Worm (Caenorhabditis elegans): ENCODE measurements around the gene exos-7.

exos-7 gene

DNA sequence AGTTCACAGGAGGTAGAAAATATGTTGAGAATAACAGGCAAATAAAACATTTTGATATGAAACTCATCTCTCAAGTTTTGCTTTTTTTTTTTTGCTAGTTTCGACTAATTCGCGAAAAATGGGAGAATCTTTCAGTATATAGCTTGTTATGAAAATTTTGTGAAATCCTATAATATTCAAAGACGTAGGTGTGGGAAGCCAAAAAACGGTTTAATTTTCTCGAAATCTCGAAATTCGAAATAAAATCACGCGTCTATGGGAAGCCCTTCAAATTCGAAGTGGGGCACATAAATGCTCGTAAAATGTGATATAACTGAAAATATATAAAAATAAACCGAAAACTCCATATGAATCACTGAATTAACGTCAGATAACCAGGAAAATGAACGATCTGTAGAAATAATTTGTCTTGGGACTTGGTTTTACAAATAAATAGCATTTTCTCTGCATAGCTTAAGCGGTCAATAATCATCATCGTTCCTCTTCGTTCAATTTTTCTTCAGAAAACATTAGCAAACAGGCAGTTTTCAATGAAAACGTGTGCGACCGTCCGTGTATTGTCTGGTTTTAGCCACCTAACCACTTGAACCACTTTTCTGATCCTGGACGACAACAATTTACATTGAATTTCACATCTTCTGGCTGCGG is 13.6 kb upstream of the exos-7 start, which contains the start of the genes gcy-22 and grl-14:
gcy-22 (minus strand) TSS at position 101 of the 648 bp plus-strand sequence.
grl-14 (plus strand) TSS at position 598 of the 648 bp plus-strand sequence.
- TF ChIP-seq ama-1 (optimal IDR thresholded peaks at IDR 0.05) (no peak), ttx-3 (tag; optimal IDR thresholded peaks at IDR 0.05) (no peak), hlh-13 (GFP tag; optimal IDR thresholded peaks at IDR 0.05) (no peak), ets-4 (tag; optimal IDR thresholded peaks at IDR 0.05) (no peak), lin-11 (tag; optimal IDR thresholded peaks at IDR 0.05) (no peak), unc-86 (tag; optimal IDR thresholded peaks at IDR 0.05) (no peak), K09A11.1 (tag; optimal IDR thresholded peaks at IDR 0.05; ENCODE audit: insufficient read depth) (no peak), ceh-48 (tag; optimal IDR thresholded peaks at IDR 0.05) (no peak)

DNA sequence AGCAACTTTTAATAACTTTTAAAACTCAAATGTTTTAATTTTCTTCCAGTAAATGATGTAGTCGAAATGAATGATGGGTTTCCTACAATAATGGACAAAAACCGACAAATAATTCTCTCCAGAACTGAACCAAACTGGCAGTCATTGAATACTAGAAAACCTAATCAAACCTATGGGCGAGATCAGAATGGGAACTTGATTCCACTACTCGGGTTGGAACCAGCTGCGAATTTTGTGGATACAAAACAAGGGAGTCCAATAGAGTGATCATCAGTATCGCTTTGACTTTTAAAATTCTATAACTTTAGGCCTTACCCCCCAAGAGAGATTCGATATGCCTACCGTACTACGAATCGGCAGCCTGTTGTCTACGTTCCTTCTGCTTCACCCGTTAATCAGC is 12.0 kb upstream of the exos-7 start:
- TF ChIP-seq dve-1 (tag; optimal IDR thresholded peaks at IDR 0.05) (no peak), ceh-22 (tag; optimal IDR thresholded peaks at IDR 0.05) (no peak), hlh-6 (tag; optimal IDR thresholded peaks at IDR 0.05) (no peak), elt-4 (tag; optimal IDR thresholded peaks at IDR 0.05) (no peak), hlh-13 (GFP tag; optimal IDR thresholded peaks at IDR 0.05) (no peak), eyg-1 (tag; optimal IDR thresholded peaks at IDR 0.05) (no peak)

DNA sequence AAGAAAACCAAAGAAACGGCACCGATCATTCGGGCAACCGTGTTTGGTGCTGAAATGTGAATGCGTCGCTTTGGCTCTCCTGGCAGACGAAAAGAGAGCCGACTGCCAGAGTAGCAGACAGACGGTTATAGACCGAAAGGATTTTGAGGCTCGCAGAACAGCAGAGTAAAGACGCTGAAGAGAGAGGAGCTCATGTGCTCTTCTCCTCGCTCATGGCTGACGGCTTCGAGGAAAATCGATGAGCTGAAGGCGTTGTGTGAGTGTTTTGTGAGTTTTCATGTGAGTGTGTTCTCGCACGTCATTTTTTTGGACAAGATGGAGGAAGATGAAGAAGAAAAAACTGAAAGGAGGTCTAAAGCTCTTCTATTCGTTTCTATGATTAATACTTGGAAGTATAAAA is 9.8 kb upstream of the exos-7 start, which contains the start of gene sbt-1:
sbt-1 (minus strand) TSS at position 62 of the 400 bp plus-strand sequence.
- TF ChIP-seq ceh-18 (tag; optimal IDR thresholded peaks at IDR 0.05) (peak; percentile 7), unc-42 (tag; optimal IDR thresholded peaks at IDR 0.05) (peak; percentile 56), npax-4 (tag; optimal IDR thresholded peaks at IDR 0.05) (no peak), hlh-13 (GFP tag; optimal IDR thresholded peaks at IDR 0.05) (no peak), tbx-2 (tag; optimal IDR thresholded peaks at IDR 0.05) (peak; percentile 30), ceh-2 (tag; optimal IDR thresholded peaks at IDR 0.05) (no peak), nfya-1 (tag; optimal IDR thresholded peaks at IDR 0.05) (peak; percentile 68), hlh-30 (tag; optimal IDR thresholded peaks at IDR 0.05; ENCODE audit: insufficient read depth) (peak; percentile 63), unc-55 (GFP tag; optimal IDR thresholded peaks at IDR 0.05) (peak; percentile 68), ceh-48 (tag; optimal IDR thresholded peaks at IDR 0.05) (peak; percentile 96), syd-9 (tag; optimal IDR thresholded peaks at IDR 0.05) (no peak), ceh-31 (tag; optimal IDR thresholded peaks at IDR 0.05) (peak; percentile 69)

ce11 chrV:20829511-20829910 is 9.2 kb upstream of the exos-7 start, which contains the start of gene num-1:
Gene num-1 (plus strand): TSS chrV:20829811.
- TF ChIP-seq zip-5 (tag; optimal IDR thresholded peaks at IDR 0.05) (no peak), T23F11.4 (GFP tag; optimal IDR thresholded peaks at IDR 0.05) (no peak), pax-1 (tag; optimal IDR thresholded peaks at IDR 0.05) (no peak), hlh-13 (GFP tag; optimal IDR thresholded peaks at IDR 0.05) (no peak), unc-55 (GFP tag; optimal IDR thresholded peaks at IDR 0.05) (no peak), ahr-1 (tag; optimal IDR thresholded peaks at IDR 0.05) (no peak), madf-2 (tag; optimal IDR thresholded peaks at IDR 0.05) (no peak), ceh-45 (GFP tag; IDR thresholded peaks at IDR 0.05) (no peak), ceh-14 (tag; optimal IDR thresholded peaks at IDR 0.05) (no peak), ama-1 (optimal IDR thresholded peaks at IDR 0.05) (no peak), ceh-22 (tag; optimal IDR thresholded peaks at IDR 0.05) (no peak), ceh-48 (tag; optimal IDR thresholded peaks at IDR 0.05) (no peak), nfya-1 (tag; optimal IDR thresholded peaks at IDR 0.05) (no peak), fax-1 (tag; optimal IDR thresholded peaks at IDR 0.05) (no peak), mec-3 (tag; optimal IDR thresholded peaks at IDR 0.05; ENCODE audit: borderline replicate concordance) (no peak)

ce11 chrV:20830409-20830808 is 8.3 kb upstream of the exos-7 start:
- TF ChIP-seq ceh-45 (GFP tag; IDR thresholded peaks at IDR 0.05) (no peak), ceh-31 (tag; optimal IDR thresholded peaks at IDR 0.05) (no peak), eyg-1 (tag; optimal IDR thresholded peaks at IDR 0.05) (no peak)
